Fruit fly (Drosophila melanogaster) whole organism, wandering third instar larva: Measurements from ENCODE around the gene CG32639.

ENCODE experiments used
- Abd-B ChIP-seq: fragments of >200 bp; optimal IDR thresholded peaks from 2 replicates; lab custom pipeline; 2017; ENCODE audit warnings: missing biosample characterization, missing genetic modification characterization
- CrebA ChIP-seq: fragments of 200-800 bp; sonication (Bioruptor generic); optimal IDR thresholded peaks from 2 replicates; lab custom pipeline; 2016; ENCODE audit warnings: missing biosample characterization, mild to moderate bottlenecking, missing genetic modification characterization, borderline replicate concordance
- brk ChIP-seq: fragments of 200-800 bp; sonication (Bioruptor generic); optimal IDR thresholded peaks from 2 replicates; lab custom pipeline; 2016; ENCODE audit warnings: missing biosample characterization, mild to moderate bottlenecking, missing genetic modification characterization
- dsf ChIP-seq: sonication (Bioruptor generic); optimal IDR thresholded peaks from 2 replicates; lab custom pipeline; 2016; ENCODE audit warnings: missing biosample characterization, missing genetic modification characterization, borderline replicate concordance
- foxo ChIP-seq, 2 experiments: fragments of 200-800 bp; sonication (Bioruptor generic); optimal IDR thresholded peaks; 2 replicates in 1 of 2; 3 replicates in 1 of 2; lab custom pipeline; 2016 to 2017; ENCODE audit warnings: missing biosample characterization in 2 of 2, missing genetic modification characterization in 2 of 2
- psq ChIP-seq: fragments of 200-800 bp; sonication (Bioruptor generic); optimal IDR thresholded peaks from 3 replicates; lab custom pipeline; 2017; ENCODE audit warnings: missing biosample characterization, mild to moderate bottlenecking, missing genetic modification characterization, moderate library complexity
- sage ChIP-seq: fragments of 200-800 bp; sonication (Bioruptor generic); optimal IDR thresholded peaks from 2 replicates; lab custom pipeline; 2016; ENCODE audit warnings: missing biosample characterization, mild to moderate bottlenecking, missing genetic modification characterization
- usp ChIP-seq: fragments of >200 bp; optimal IDR thresholded peaks from 2 replicates; lab custom pipeline; 2017; ENCODE audit warnings: missing biosample characterization, missing genetic modification characterization

DNA sequence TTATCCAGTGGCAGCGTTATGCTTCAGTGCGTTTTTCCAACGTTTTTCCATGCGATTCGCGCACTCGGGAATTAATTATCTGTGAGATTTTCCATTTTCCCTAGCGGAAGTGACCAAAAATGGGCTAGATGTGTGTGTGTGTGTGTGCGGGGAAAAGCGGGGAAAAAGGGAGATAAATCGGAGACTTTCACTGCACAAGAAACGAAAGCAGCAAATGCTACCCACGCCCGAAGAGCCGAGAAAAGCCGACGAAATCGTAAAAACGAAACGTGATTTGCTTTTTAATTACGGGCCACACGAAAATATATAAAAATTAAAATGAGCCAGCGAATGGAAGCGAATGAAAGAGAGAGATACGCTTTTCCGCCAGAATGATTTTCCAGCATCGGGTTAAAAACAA is 11.4 kb upstream of the CG32639 start:
- TF ChIP-seq Abd-B (GFP tag; lab: Kevin White, UChicago), result no peak
- no peak for TF ChIP-seq psq (GFP tag; lab: Kevin White, UChicago)
- no peak for TF ChIP-seq sage (GFP tag; lab: Kevin White, UChicago)
- TF ChIP-seq usp (GFP tag; lab: Kevin White, UChicago), result no peak
- TF ChIP-seq brk, result no peak
- TF ChIP-seq dsf (GFP tag; lab: Kevin White, UChicago), result no peak
- no peak for TF ChIP-seq CrebA (GFP tag; lab: Kevin White, UChicago)
- TF ChIP-seq foxo (GFP tag; optimal IDR thresholded peaks at IDR 0.05; lab: Kevin White, UChicago), result no peak
